Worm (Caenorhabditis elegans): ENCODE data around the gene W05H7.1.

- TF ChIP-seq madf-6 (GFP tag; IDR thresholded peaks at IDR 0.05) (no peak), die-1 (tag; optimal IDR thresholded peaks at IDR 0.05) (no peak), D2030.7 (GFP tag; IDR thresholded peaks at IDR 0.05) (no peak), lin-26 (GFP tag; IDR thresholded peaks at IDR 0.05) (no peak), ama-1 (optimal IDR thresholded peaks at IDR 0.05) (no peak), ama-1 (GFP tag; optimal IDR thresholded peaks at IDR 0.05) (no peak), ztf-6 (GFP tag; IDR thresholded peaks at IDR 0.05) (no peak), athp-1 (tag; optimal IDR thresholded peaks at IDR 0.05) (no peak)
These were observed 40.0 kb upstream of the W05H7.1 start, which contains the start of gene abu-2 for ce11 chrX:1410552-1410951.

All from whole organism, young adult.